Worm (Caenorhabditis elegans): ENCODE results near the gene Y53F4B.24.
"Not testable (repeated sequence)": the region's sequence is repeated elsewhere in the genome, so short reads cannot be mapped to it uniquely, and the experiment has no call there.

Gene Y53F4B.24

ce11 chrII:15175643-15176042, 41.4 kb upstream of the Y53F4B.24 start, which contains the start of gene Y53F4B.36:
Gene Y53F4B.36 (plus strand): TSS chrII:15175943.
- no peak for TF ChIP-seq tbx-2 (tag; optimal IDR thresholded peaks at IDR 0.05)
- no peak for TF ChIP-seq ceh-18 (tag; optimal IDR thresholded peaks at IDR 0.05)
- TF ChIP-seq rnt-1 (tag; optimal IDR thresholded peaks at IDR 0.05) = no peak
- no peak for TF ChIP-seq ceh-6 (GFP tag; optimal IDR thresholded peaks at IDR 0.05)
- TF ChIP-seq ceh-31 (tag; optimal IDR thresholded peaks at IDR 0.05) = no peak
- TF ChIP-seq ceh-19 (GFP tag; optimal IDR thresholded peaks at IDR 0.05) = no peak
- no peak for TF ChIP-seq nfya-1 (tag; optimal IDR thresholded peaks at IDR 0.05)
- no peak for TF ChIP-seq elt-2 (tag; optimal IDR thresholded peaks at IDR 0.05)
- TF ChIP-seq pros-1 (tag; optimal IDR thresholded peaks at IDR 0.05) = no peak
- TF ChIP-seq hlh-15 (tag; optimal IDR thresholded peaks at IDR 0.05) = no peak
- TF ChIP-seq ref-2 (tag; optimal IDR thresholded peaks at IDR 0.05) = no peak
- no peak for TF ChIP-seq ceh-48 (tag; optimal IDR thresholded peaks at IDR 0.05)
- TF ChIP-seq sox-4 (tag; optimal IDR thresholded peaks at IDR 0.05) = no peak

ce11 chrII:15174915-15175548, 40.8 kb upstream of the Y53F4B.24 start, which contains the start of gene gst-31:
Gene gst-31 (minus strand): TSS chrII:15174965.
- no peak for TF ChIP-seq che-1 (tag; optimal IDR thresholded peaks at IDR 0.05)
- no peak for TF ChIP-seq elt-2 (tag; optimal IDR thresholded peaks at IDR 0.05)
- no peak for TF ChIP-seq pha-2 (tag; optimal IDR thresholded peaks at IDR 0.05)
- no peak for TF ChIP-seq tbx-2 (tag; optimal IDR thresholded peaks at IDR 0.05)
- TF ChIP-seq npax-4 (tag; optimal IDR thresholded peaks at IDR 0.05) = no peak
- no peak for TF ChIP-seq ztf-16 (tag; optimal IDR thresholded peaks at IDR 0.05)

ce11 chrII:15173174-15173573, 38.9 kb upstream of the Y53F4B.24 start:
- TF ChIP-seq ceh-24 (tag; optimal IDR thresholded peaks at IDR 0.05) (no peak), pag-3 (tag; optimal IDR thresholded peaks at IDR 0.05; ENCODE audit: borderline replicate concordance) (no peak), unc-86 (tag; optimal IDR thresholded peaks at IDR 0.05) (no peak), nhr-11 (tag; optimal IDR thresholded peaks at IDR 0.05) (no peak), elt-2 (tag; optimal IDR thresholded peaks at IDR 0.05) (no peak), unc-3 (GFP tag; conservative IDR thresholded peaks at IDR 0.05) (no peak), unc-3 (tag; optimal IDR thresholded peaks at IDR 0.05) (no peak), fkh-10 (GFP tag; optimal IDR thresholded peaks at IDR 0.05) (no peak), rnt-1 (tag; optimal IDR thresholded peaks at IDR 0.05) (no peak), tbx-2 (tag; optimal IDR thresholded peaks at IDR 0.05) (no peak), hlh-13 (GFP tag; optimal IDR thresholded peaks at IDR 0.05) (no peak)

- TF ChIP-seq ahr-1 (tag; optimal IDR thresholded peaks at IDR 0.05); ceh-2 (tag; optimal IDR thresholded peaks at IDR 0.05); hlh-13 (GFP tag; optimal IDR thresholded peaks at IDR 0.05): not testable (repeated sequence)
Measured at ce11 chrII:15171816-15172215, 37.6 kb upstream of the Y53F4B.24 start, which contains the start of gene gst-39. Gene gst-39 (minus strand): TSS chrII:15171916.

ce11 chrII:15169811-15170282, 35.6 kb upstream of the Y53F4B.24 start, which contains the start of gene gst-29:
Gene gst-29 (minus strand): TSS chrII:15169861.
- TF ChIP-seq pqm-1 (tag; optimal IDR thresholded peaks at IDR 0.05) (no peak), pax-1 (tag; optimal IDR thresholded peaks at IDR 0.05) (no peak), hlh-6 (tag; optimal IDR thresholded peaks at IDR 0.05) (no peak), lim-6 (tag; optimal IDR thresholded peaks at IDR 0.05) (no peak), nhr-11 (tag; optimal IDR thresholded peaks at IDR 0.05) (no peak), C38D4.7 (GFP tag; optimal IDR thresholded peaks at IDR 0.05) (no peak), ceh-19 (GFP tag; optimal IDR thresholded peaks at IDR 0.05) (no peak), sdc-2 (tag; optimal IDR thresholded peaks at IDR 0.05) (no peak), eyg-1 (tag; optimal IDR thresholded peaks at IDR 0.05) (no peak), hlh-13 (GFP tag; optimal IDR thresholded peaks at IDR 0.05) (no peak), gmeb-2 (tag; optimal IDR thresholded peaks at IDR 0.05) (no peak), madf-2 (tag; optimal IDR thresholded peaks at IDR 0.05) (no peak), hlh-8 (tag; optimal IDR thresholded peaks at IDR 0.05) (no peak), ttx-3 (tag; optimal IDR thresholded peaks at IDR 0.05) (no peak), ceh-2 (tag; optimal IDR thresholded peaks at IDR 0.05) (no peak), dve-1 (tag; optimal IDR thresholded peaks at IDR 0.05) (no peak), pat-9 (tag; optimal IDR thresholded peaks at IDR 0.05) (no peak), pha-2 (tag; optimal IDR thresholded peaks at IDR 0.05) (no peak)

Measured in whole organism, late embryonic.